Fruit fly (Drosophila melanogaster): ENCODE data around the gene CG18418.

DNA sequence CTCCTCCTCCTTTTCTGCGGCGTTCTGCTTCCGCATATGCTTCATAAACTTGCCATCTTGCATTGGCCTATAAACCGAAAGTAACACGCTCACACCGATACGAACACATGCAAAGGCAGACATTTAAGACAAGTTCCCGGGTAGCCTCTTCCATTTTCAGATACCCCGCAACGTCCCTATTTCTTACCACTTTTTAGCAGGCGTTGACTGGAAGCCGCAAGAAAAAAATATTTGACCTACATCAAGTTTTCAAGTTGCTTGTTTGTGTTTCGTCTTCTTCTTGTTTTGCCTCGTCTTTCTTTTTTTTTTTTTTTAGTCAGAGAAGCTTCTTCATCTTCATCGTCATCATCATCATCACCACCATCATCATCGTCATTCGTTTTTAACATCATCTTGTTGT lies 29.9 kb upstream of the CG18418 start:
- peak; percentile 50 for TF ChIP-seq fru (GFP tag; optimal IDR thresholded peaks at IDR 0.05)
- no peak for TF ChIP-seq usp (GFP tag; optimal IDR thresholded peaks at IDR 0.05)
- TF ChIP-seq Abd-B (GFP tag; optimal IDR thresholded peaks at IDR 0.05), result no peak
- no peak for TF ChIP-seq pan (optimal IDR thresholded peaks at IDR 0.05)
- no peak for TF ChIP-seq Rel (GFP tag; optimal IDR thresholded peaks at IDR 0.05)
- no peak for TF ChIP-seq Rel (tag; optimal IDR thresholded peaks at IDR 0.05)
- peak; percentile 49 for TF ChIP-seq psq (GFP tag; optimal IDR thresholded peaks at IDR 0.05)
- TF ChIP-seq jim (GFP tag; optimal IDR thresholded peaks at IDR 0.05), result no peak
- TF ChIP-seq Jra (GFP tag; optimal IDR thresholded peaks at IDR 0.05), result no peak
- no peak for TF ChIP-seq Dif (GFP tag; optimal IDR thresholded peaks at IDR 0.05; ENCODE audit: partially characterized antibody)

All from whole organism, wandering third instar larva.